Fruit fly (Drosophila melanogaster): ENCODE data around the gene Pxt.

Pxt gene

DNA sequence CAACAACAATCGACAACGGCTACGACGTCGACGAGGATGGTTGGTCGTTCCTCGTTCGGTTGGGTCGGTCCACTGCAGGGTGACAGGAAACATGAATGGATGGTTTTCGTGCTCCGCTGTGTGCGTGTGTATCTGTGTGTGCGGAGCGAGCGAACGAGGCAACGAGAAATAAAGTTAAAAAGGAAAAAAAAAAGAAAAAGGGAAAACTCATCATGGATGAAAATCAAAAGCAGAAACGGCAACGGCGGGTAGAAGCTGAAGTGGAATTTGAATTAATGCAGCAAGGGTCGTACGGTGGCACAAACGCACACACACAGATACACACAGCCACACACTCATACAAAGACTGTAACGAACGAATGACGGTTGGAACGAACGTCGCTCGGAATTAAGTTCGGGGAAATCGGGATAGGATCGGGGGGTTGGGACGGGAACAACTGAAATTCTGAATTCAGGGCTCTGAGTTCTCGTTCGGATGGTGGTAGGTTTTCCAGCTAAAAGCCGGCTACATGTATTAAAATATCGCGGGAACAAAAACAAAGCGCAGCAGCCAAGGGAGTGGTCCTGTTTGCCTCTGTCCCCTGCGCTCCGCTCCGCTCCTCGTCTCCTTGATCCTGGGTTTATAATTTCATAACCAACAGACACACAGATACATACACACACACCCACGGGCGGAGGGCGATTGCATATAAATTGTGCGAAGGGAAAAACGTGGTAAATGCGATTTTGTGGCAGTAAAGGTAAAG lies 8.2 kb upstream of the Pxt start:
- TF ChIP-seq CG32767 (GFP tag; IDR thresholded peaks at IDR 0.05) (peak; percentile 30; the same call in 1 of the 2 replicates), CG7928 (GFP tag; optimal IDR thresholded peaks at IDR 0.05) (no peak), BEAF-32 (GFP tag; optimal IDR thresholded peaks at IDR 0.05) (no peak), sd (tag; optimal IDR thresholded peaks at IDR 0.05) (peak; percentile 26), oc (tag; optimal IDR thresholded peaks at IDR 0.05) (peak; percentile 34), CG11456 (GFP tag; IDR thresholded peaks at IDR 0.05) (no peak), lov (optimal IDR thresholded peaks at IDR 0.05) (no peak), lov (GFP tag; IDR thresholded peaks at IDR 0.05) (0 out of 3 replicates have a peak, but pooled peaks have one; percentile 62), CG4854 (GFP tag; optimal IDR thresholded peaks at IDR 0.05) (no peak), Awh (GFP tag; IDR thresholded peaks at IDR 0.05) (no peak), CG7786 (GFP tag; optimal IDR thresholded peaks at IDR 0.05) (no peak), sc (optimal IDR thresholded peaks at IDR 0.05) (no peak), sc (GFP tag; optimal IDR thresholded peaks at IDR 0.05) (no peak), Sox102F (GFP tag; optimal IDR thresholded peaks at IDR 0.05) (no peak), NC2β (GFP tag; optimal IDR thresholded peaks at IDR 0.05) (no peak), CG8478 (optimal IDR thresholded peaks at IDR 0.05) (peak; percentile 7), CG17568 (GFP tag; optimal IDR thresholded peaks at IDR 0.05) (no peak), CG9609 (GFP tag; optimal IDR thresholded peaks at IDR 0.05) (no peak), zfh2 (GFP tag; optimal IDR thresholded peaks at IDR 0.05) (no peak), stc (GFP tag; IDR thresholded peaks at IDR 0.05) (no peak), Elba2 (GFP tag; optimal IDR thresholded peaks at IDR 0.05) (no peak), CG13775 (GFP tag; optimal IDR thresholded peaks at IDR 0.05) (no peak), tgo (GFP tag; IDR thresholded peaks at IDR 0.05) (no peak), CG11398 (GFP tag; optimal IDR thresholded peaks at IDR 0.05) (no peak), onecut (GFP tag; IDR thresholded peaks at IDR 0.05) (no peak), ac (GFP tag; optimal IDR thresholded peaks at IDR 0.05) (no peak), CG43689 (GFP tag; IDR thresholded peaks at IDR 0.05) (no peak), stwl (tag; optimal IDR thresholded peaks at IDR 0.05) (no peak), CG32772 (GFP tag; IDR thresholded peaks at IDR 0.05) (no peak), nom (GFP tag; optimal IDR thresholded peaks at IDR 0.05) (peak; percentile 75), HmgZ (tag; optimal IDR thresholded peaks at IDR 0.05) (no peak), crol (GFP tag; IDR thresholded peaks at IDR 0.05) (peak; percentile 89), nerfin-1 (tag; optimal IDR thresholded peaks at IDR 0.05) (peak; percentile 62), lmd (GFP tag; IDR thresholded peaks at IDR 0.05) (no peak), Med (GFP tag) (peak; percentile 58), D (optimal IDR thresholded peaks at IDR 0.05) (no peak), D (GFP tag; optimal IDR thresholded peaks at IDR 0.05) (no peak), CG13296 (GFP tag; optimal IDR thresholded peaks at IDR 0.05) (no peak), CG8359 (GFP tag; optimal IDR thresholded peaks at IDR 0.05; ENCODE audit: borderline replicate concordance) (no peak), CG15696 (tag; optimal IDR thresholded peaks at IDR 0.05) (no peak), CG4404 (GFP tag; IDR thresholded peaks at IDR 0.05) (no peak), HLH4C (GFP tag; IDR thresholded peaks at IDR 0.05; ENCODE audit: partially characterized antibody) (no peak), jumu (GFP tag; optimal IDR thresholded peaks at IDR 0.05) (no peak), ci (GFP tag; IDR thresholded peaks at IDR 0.05) (peak; percentile 24; the same call in 1 of the 3 replicates), her (GFP tag; optimal IDR thresholded peaks at IDR 0.05) (no peak), pfk (GFP tag; optimal IDR thresholded peaks at IDR 0.05) (peak; percentile 82), CG7745 (tag; optimal IDR thresholded peaks at IDR 0.05) (peak; percentile 18), sim (GFP tag; IDR thresholded peaks at IDR 0.05) (no peak), tll (GFP tag; optimal IDR thresholded peaks at IDR 0.05) (peak in 1 of 2 experiments; percentile 63), CG7987 (GFP tag; optimal IDR thresholded peaks at IDR 0.05) (no peak), CG4730 (GFP tag; IDR thresholded peaks at IDR 0.05) (no peak)

Measured in whole organism, embryonic.